Worm (Caenorhabditis elegans) whole organism, L1 larva: ENCODE results near the gene chch-3.

Source experiments
- blmp-1 ChIP-seq: fragments of 150-350 bp; optimal IDR thresholded peaks from 2 replicates; lab custom pipeline; 2014; ENCODE audit warnings: missing biosample characterization, missing genetic modification characterization
- dsc-1 ChIP-seq: sonication (generic microtip); optimal IDR thresholded peaks from 2 replicates; lab custom pipeline; 2016; ENCODE audit warnings: mild to moderate bottlenecking, missing genetic modification characterization, missing compliant biosample characterization
- lin-14 ChIP-seq: fragments of 200-800 bp; sonication (Bioruptor generic); optimal IDR thresholded peaks from 2 replicates; lab custom pipeline; 2018; ENCODE audit warnings: mild to moderate bottlenecking, missing genetic modification characterization, moderate library complexity, missing compliant biosample characterization
- nhr-11 ChIP-seq: fragments of 150-350 bp; optimal IDR thresholded peaks from 2 replicates; lab custom pipeline; 2014; ENCODE audit warnings: missing biosample characterization, missing genetic modification characterization
- nhr-77 ChIP-seq: fragments of 150-350 bp; optimal IDR thresholded peaks from 2 replicates; lab custom pipeline; 2014; ENCODE audit warnings: missing biosample characterization, missing genetic modification characterization
- tbx-2 ChIP-seq: sonication (generic microtip); optimal IDR thresholded peaks from 2 replicates; lab custom pipeline; 2016; ENCODE audit warnings: missing genetic modification characterization, missing compliant biosample characterization
- unc-130 ChIP-seq: fragments of 150-350 bp; optimal IDR thresholded peaks from 2 replicates; lab custom pipeline; 2017; ENCODE audit warnings: missing biosample characterization, missing genetic modification characterization, inconsistent platforms
- unc-98 ChIP-seq: fragments of 200-800 bp; sonication (Bioruptor generic); IDR thresholded peaks from 2 replicates; pipeline ENCODE4 v1.3.6; 2022; ENCODE audit warnings: missing genetic modification characterization, missing compliant biosample characterization
- zag-1 ChIP-seq: fragments of 150-350 bp; optimal IDR thresholded peaks from 2 replicates; lab custom pipeline; 2014; ENCODE audit warnings: missing biosample characterization, missing genetic modification characterization

- TF ChIP-seq blmp-1 (tag; lab: Kevin White, UChicago) (no peak), zag-1 (tag; lab: Kevin White, UChicago) (no peak), nhr-11 (tag; lab: Kevin White, UChicago) (no peak), unc-98 (GFP tag; lab: Robert Waterston, UW) (no peak), unc-130 (no peak), lin-14 (GFP tag; lab: Kevin White, UChicago) (no peak), tbx-2 (tag; lab: Kevin White, UChicago) (no peak), dsc-1 (no peak), nhr-77 (no peak)
These were observed 9.3 kb upstream of the chch-3 start, which contains the start of gene arrd-2 for ce11 chrII:9407469-9407868.
